Worm (Caenorhabditis elegans) whole organism, dauer: ENCODE data around the gene memi-2.

Experiments
- unc-62 ChIP-seq: sonication (generic microtip); optimal IDR thresholded peaks from 2 replicates; lab custom pipeline; 2017; ENCODE audit warnings: missing biosample characterization, missing genetic modification reagents, missing genetic modification characterization

The memi-2 gene

ce11 chrIV:13356005-13356404 lies 44.3 kb downstream of the memi-2 start:
- no peak for TF ChIP-seq unc-62

ce11 chrIV:13354044-13354443 lies 46.3 kb downstream of the memi-2 start:
- no peak for TF ChIP-seq unc-62

- no peak for TF ChIP-seq unc-62
Measured at ce11 chrIV:13353143-13353773, 47.0 kb downstream of the memi-2 start, which contains the start of the genes rec-8 and mex-5. rec-8 (minus strand) TSS chrIV:13353193. mex-5 (plus strand) TSS chrIV:13353723.
